Fruit fly (Drosophila melanogaster) S2 (cell line): ENCODE data around the gene Miro.

Experiments
- CG8478 ChIP-seq: fragments of >200 bp; optimal IDR thresholded peaks from 2 replicates; lab custom pipeline; 2018
- CTCF ChIP-seq, 2 experiments: fragments of >200 bp; optimal IDR thresholded peaks; 2 replicates each; lab custom pipeline; 2018

Miro gene

dm6 chr3R:24047998-24048511, 9.4 kb upstream of the Miro start, which contains the start of gene Rox8:
TSS of gene Rox8 (minus strand) at chr3R:24048265.
- TF ChIP-seq CTCF (optimal IDR thresholded peaks at IDR 0.05; lab: Kevin White, UChicago) (no peak), CG8478 (no peak)

dm6 chr3R:24047226-24047976, 8.8 kb upstream of the Miro start, which contains the start of gene CG5986:
TSS of gene CG5986 (plus strand) at chr3R:24047790.
- TF ChIP-seq CG8478 (no peak), CTCF (optimal IDR thresholded peaks at IDR 0.05; lab: Kevin White, UChicago) (no peak)

- TF ChIP-seq CTCF (optimal IDR thresholded peaks at IDR 0.05; lab: Kevin White, UChicago) (no peak), CG8478 (no peak)
These were observed 8.1 kb upstream of the Miro start for dm6 chr3R:24046580-24047225.

dm6 chr3R:24037538-24038265, 945 bp downstream of the Miro start, which contains the start of gene spas:
TSS of gene spas (plus strand) at chr3R:24038215.
- no peak for TF ChIP-seq CG8478

dm6 chr3R:24031825-24032523, 6.7 kb downstream of the Miro start, which contains the start of the genes KrT95D and Mettl3:
TSS of gene KrT95D (minus strand) at chr3R:24031827.
TSS of gene Mettl3 (plus strand) at chr3R:24032157.
- TF ChIP-seq CG8478 (no peak), CTCF (optimal IDR thresholded peaks at IDR 0.05; lab: Kevin White, UChicago) (peak in 1 of 2 experiments; percentile 7)

dm6 chr3R:24031019-24031824, 7.4 kb downstream of the Miro start:
- TF ChIP-seq CTCF (optimal IDR thresholded peaks at IDR 0.05; lab: Kevin White, UChicago) (peak in 1 of 2 experiments; percentile 40), CG8478 (no peak)

- no peak for TF ChIP-seq CTCF (optimal IDR thresholded peaks at IDR 0.05; lab: Kevin White, UChicago)
- TF ChIP-seq CG8478, result no peak
These were observed 11.4 kb downstream of the Miro start for dm6 chr3R:24027222-24027621.

- TF ChIP-seq CTCF (optimal IDR thresholded peaks at IDR 0.05; lab: Kevin White, UChicago), result no peak
- no peak for TF ChIP-seq CG8478
These were observed 12.1 kb downstream of the Miro start for dm6 chr3R:24026503-24026902.

dm6 chr3R:24025715-24026467, 12.8 kb downstream of the Miro start:
- TF ChIP-seq CTCF (optimal IDR thresholded peaks at IDR 0.05; lab: Kevin White, UChicago) (no peak), CG8478 (no peak)

dm6 chr3R:24024688-24025087, 14.0 kb downstream of the Miro start:
- no peak for TF ChIP-seq CG8478
- no peak for TF ChIP-seq CTCF (optimal IDR thresholded peaks at IDR 0.05; lab: Kevin White, UChicago)

- no peak for TF ChIP-seq CTCF (optimal IDR thresholded peaks at IDR 0.05; lab: Kevin White, UChicago)
- no peak for TF ChIP-seq CG8478
These were observed 14.5 kb downstream of the Miro start for dm6 chr3R:24024123-24024522.

- no peak for TF ChIP-seq CG8478
- TF ChIP-seq CTCF (optimal IDR thresholded peaks at IDR 0.05; lab: Kevin White, UChicago), result no peak
These were observed 16.8 kb downstream of the Miro start for dm6 chr3R:24021895-24022294.

dm6 chr3R:24017648-24018047, 21.0 kb downstream of the Miro start:
- TF ChIP-seq CTCF (optimal IDR thresholded peaks at IDR 0.05; lab: Kevin White, UChicago) (no peak), CG8478 (no peak)
